Worm (Caenorhabditis elegans) whole organism, L2 larva: ENCODE results near the gene R09E12.9.

Experiments used
- alr-1 ChIP-seq: fragments of 150-350 bp; optimal IDR thresholded peaks from 2 replicates; lab custom pipeline; 2014; ENCODE audit warnings: missing biosample characterization, missing genetic modification characterization
- lsy-2 ChIP-seq, 2 experiments: fragments of 150-350 bp in 1 of 2; sonication (generic microtip) in 1 of 2; optimal IDR thresholded peaks; 2 replicates each; lab custom pipeline; 2014 to 2017; ENCODE audit warnings: missing biosample characterization in 2 of 2, missing genetic modification characterization in 2 of 2
- nhr-10 ChIP-seq: sonication (generic microtip); optimal IDR thresholded peaks from 2 replicates; lab custom pipeline; 2017; ENCODE audit warnings: missing biosample characterization, missing genetic modification characterization
- nhr-25 ChIP-seq: fragments of 150-350 bp; sonication (generic microtip); optimal IDR thresholded peaks from 3 replicates; lab custom pipeline; 2014; ENCODE audit warnings: missing biosample characterization, missing genetic modification characterization
- sma-9 ChIP-seq, 2 experiments: fragments of 150-350 bp in 1 of 2; sonication (generic microtip) in 1 of 2; optimal IDR thresholded peaks; 2 replicates each; lab custom pipeline; 2014 to 2016; ENCODE audit warnings: missing genetic modification characterization in 2 of 2, mild to moderate bottlenecking in 1 of 2, missing biosample characterization in 1 of 2, missing compliant biosample characterization in 1 of 2, missing genetic modification reagents in 1 of 2, moderate library complexity in 1 of 2
- unc-39 ChIP-seq: fragments of 150-350 bp; optimal IDR thresholded peaks from 2 replicates; lab custom pipeline; 2014; ENCODE audit warnings: missing biosample characterization, missing genetic modification characterization
- zag-1 ChIP-seq: fragments of 150-350 bp; optimal IDR thresholded peaks from 2 replicates; lab custom pipeline; 2014; ENCODE audit warnings: missing biosample characterization, missing genetic modification characterization
- ztf-4 ChIP-seq: fragments of 150-350 bp; optimal IDR thresholded peaks from 2 replicates; lab custom pipeline; 2014; ENCODE audit warnings: missing biosample characterization, missing genetic modification characterization

DNA sequence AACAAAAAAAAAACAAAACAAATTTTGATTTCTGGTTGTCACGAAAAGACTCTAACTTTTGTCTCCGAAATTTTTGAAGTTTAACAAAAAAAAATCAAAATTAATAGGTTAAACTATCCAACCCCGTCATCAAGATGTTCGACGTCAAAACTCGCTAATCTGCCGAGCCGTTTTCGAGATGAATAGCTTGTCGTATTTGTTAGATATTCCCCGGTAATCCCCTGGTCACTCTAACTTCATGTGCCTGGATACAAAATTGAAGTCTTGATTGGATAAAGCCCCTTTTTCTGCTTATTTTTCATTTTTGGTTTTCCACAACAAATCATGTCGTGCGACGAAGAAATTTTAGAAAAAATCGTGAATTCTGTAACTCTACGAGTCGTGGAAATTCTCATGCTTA lies 5.0 kb downstream of the R09E12.9 start, which contains the start of gene srab-16:
- TF ChIP-seq ztf-4 (no peak), unc-39 (tag; lab: Kevin White, UChicago) (no peak), alr-1 (tag; lab: Kevin White, UChicago) (no peak), nhr-25 (no peak), zag-1 (tag; lab: Kevin White, UChicago) (no peak), nhr-10 (no peak), sma-9 (GFP tag; optimal IDR thresholded peaks at IDR 0.05; lab: Kevin White, UChicago) (no peak), sma-9 (tag; optimal IDR thresholded peaks at IDR 0.05; lab: Kevin White, UChicago) (no peak), lsy-2 (tag; optimal IDR thresholded peaks at IDR 0.05; lab: Kevin White, UChicago) (no peak)
